Fruit fly (Drosophila melanogaster) whole organism, embryonic: ENCODE measurements around the gene CG15394.

ENCODE experiments used
- Atf3 ChIP-seq: fragments of 200-800 bp; sonication (Bioruptor generic); optimal IDR thresholded peaks from 3 replicates; lab custom pipeline; 2016; ENCODE audit warnings: missing biosample characterization, missing genetic modification characterization
- CG10462 ChIP-seq: fragments of 200-800 bp; sonication (Bioruptor generic); optimal IDR thresholded peaks from 2 replicates; lab custom pipeline; 2016; ENCODE audit warnings: missing biosample characterization, missing genetic modification characterization
- CG10543 ChIP-seq: fragments of 200-800 bp; sonication (Bioruptor generic); optimal IDR thresholded peaks from 3 replicates; lab custom pipeline; 2017; ENCODE audit warnings: missing biosample characterization, mild to moderate bottlenecking, missing genetic modification characterization, moderate library complexity
- CG10959 ChIP-seq: fragments of 200-800 bp; sonication (Bioruptor generic); IDR thresholded peaks from 2 replicates; pipeline ENCODE4 v1.3.6; 2022; ENCODE audit warnings: missing biosample characterization, missing genetic modification characterization
- CG11560 ChIP-seq: fragments of 200-800 bp; sonication (Bioruptor generic); IDR thresholded peaks from 3 replicates; pipeline ENCODE4 v1.3.6; 2022; ENCODE audit warnings: missing biosample characterization, missing genetic modification characterization
- CG13775 ChIP-seq: fragments of 200-800 bp; sonication (Bioruptor generic); optimal IDR thresholded peaks from 3 replicates; lab custom pipeline; 2017; ENCODE audit warnings: missing biosample characterization, mild to moderate bottlenecking, missing genetic modification characterization
- CG17385 ChIP-seq: fragments of 200-800 bp; sonication (Bioruptor generic); optimal IDR thresholded peaks from 3 replicates; lab custom pipeline; 2018; ENCODE audit warnings: missing biosample characterization, mild to moderate bottlenecking, missing genetic modification characterization
- CG1832 ChIP-seq: fragments of 200-800 bp; sonication (Bioruptor generic); optimal IDR thresholded peaks from 2 replicates; lab custom pipeline; 2017; ENCODE audit warnings: missing biosample characterization, mild to moderate bottlenecking, missing genetic modification characterization, inconsistent platforms
- CG18476 ChIP-seq: fragments of 200-800 bp; sonication (Bioruptor generic); optimal IDR thresholded peaks from 2 replicates; lab custom pipeline; 2016; ENCODE audit warnings: missing biosample characterization, mild to moderate bottlenecking, missing genetic modification characterization
- CG2120 ChIP-seq: fragments of 200-800 bp; sonication (Bioruptor generic); optimal IDR thresholded peaks from 3 replicates; lab custom pipeline; 2016; ENCODE audit warnings: missing biosample characterization, missing genetic modification characterization
- CG30403 ChIP-seq: fragments of 200-800 bp; sonication (Bioruptor generic); optimal IDR thresholded peaks from 3 replicates; lab custom pipeline; 2016; ENCODE audit warnings: missing biosample characterization, missing genetic modification characterization
- CG3065 ChIP-seq: fragments of 200-800 bp; sonication (Bioruptor generic); optimal IDR thresholded peaks from 2 replicates; lab custom pipeline; 2016; ENCODE audit warnings: missing biosample characterization, missing genetic modification characterization
- CG31441 ChIP-seq: fragments of 200-800 bp; sonication (Bioruptor generic); IDR thresholded peaks from 2 replicates; pipeline ENCODE4 v1.3.6; 2022; ENCODE audit warnings: missing biosample characterization, missing genetic modification characterization
- CG34224 ChIP-seq: fragments of 200-800 bp; sonication (Bioruptor generic); IDR thresholded peaks from 3 replicates; pipeline ENCODE4 v1.3.6; 2022; ENCODE audit warnings: missing biosample characterization, missing genetic modification characterization; ENCODE audit not compliant: partially characterized antibody
- CG7357 ChIP-seq: fragments of 200-800 bp; sonication (Bioruptor generic); IDR thresholded peaks from 3 replicates; pipeline ENCODE4 v1.3.6; 2022; ENCODE audit warnings: missing biosample characterization, missing genetic modification characterization
- CG7963 ChIP-seq: fragments of 200-800 bp; sonication (Bioruptor generic); IDR thresholded peaks from 3 replicates; pipeline ENCODE4 v1.3.6; 2022; ENCODE audit warnings: missing biosample characterization, missing genetic modification characterization; ENCODE audit not compliant: partially characterized antibody
- Chrac-16 ChIP-seq: fragments of 200-800 bp; sonication (Bioruptor generic); optimal IDR thresholded peaks from 3 replicates; lab custom pipeline; 2016; ENCODE audit warnings: missing biosample characterization, missing genetic modification characterization
- Dad ChIP-seq: fragments of 200-800 bp; sonication (Bioruptor generic); optimal IDR thresholded peaks from 3 replicates; lab custom pipeline; 2016; ENCODE audit warnings: missing biosample characterization, missing genetic modification characterization
- Doc3 ChIP-seq: fragments of 200-800 bp; sonication (Bioruptor generic); IDR thresholded peaks from 3 replicates; pipeline ENCODE4 v1.3.6; 2022; ENCODE audit warnings: missing biosample characterization, missing genetic modification characterization; ENCODE audit not compliant: partially characterized antibody
- ERR ChIP-seq: fragments of 200-800 bp; sonication (Bioruptor generic); optimal IDR thresholded peaks from 2 replicates; lab custom pipeline; 2016; ENCODE audit warnings: missing biosample characterization, missing genetic modification characterization
- Kr ChIP-seq: fragments of 200-800 bp; sonication (Bioruptor generic); optimal IDR thresholded peaks from 2 replicates; lab custom pipeline; 2017; ENCODE audit warnings: missing biosample characterization, mild to moderate bottlenecking, missing genetic modification characterization
- Oaz ChIP-seq: fragments of 200-800 bp; sonication (Bioruptor generic); IDR thresholded peaks from 2 replicates; pipeline ENCODE4 v1.3.6; 2022; ENCODE audit warnings: missing biosample characterization, missing genetic modification characterization
- Optix ChIP-seq: fragments of 200-800 bp; sonication (Bioruptor generic); IDR thresholded peaks from 3 replicates; pipeline ENCODE4 v1.3.6; 2022; ENCODE audit warnings: missing biosample characterization, missing genetic modification characterization
- Side ChIP-seq: fragments of 200-800 bp; sonication (Bioruptor generic); optimal IDR thresholded peaks from 2 replicates; lab custom pipeline; 2016; ENCODE audit warnings: missing biosample characterization, missing genetic modification characterization
- Xrp1 ChIP-seq: fragments of 200-800 bp; sonication (Bioruptor generic); IDR thresholded peaks from 2 replicates; pipeline ENCODE4 v1.3.6; 2022; ENCODE audit warnings: missing biosample characterization, missing genetic modification characterization
- bowl ChIP-seq: fragments of 200-800 bp; sonication (Bioruptor generic); IDR thresholded peaks from 2 replicates; pipeline ENCODE4 v1.3.6; 2022; ENCODE audit warnings: missing biosample characterization, missing genetic modification characterization
- br ChIP-seq: fragments of >200 bp; optimal IDR thresholded peaks from 2 replicates; lab custom pipeline; 2017
- ci ChIP-seq: fragments of 200-800 bp; sonication (Bioruptor generic); IDR thresholded peaks from 3 replicates; pipeline ENCODE4 v1.3.6; 2022; ENCODE audit warnings: missing biosample characterization, missing genetic modification characterization
- eyg ChIP-seq: fragments of 200-800 bp; sonication (Bioruptor generic); optimal IDR thresholded peaks from 3 replicates; lab custom pipeline; 2016; ENCODE audit warnings: missing biosample characterization, missing genetic modification characterization
- gcm ChIP-seq: fragments of 200-800 bp; sonication (Bioruptor generic); optimal IDR thresholded peaks from 2 replicates; lab custom pipeline; 2019; ENCODE audit warnings: missing biosample characterization, mild to moderate bottlenecking, missing genetic modification characterization, moderate library complexity
- gcm2 ChIP-seq: fragments of 200-800 bp; sonication (Bioruptor generic); optimal IDR thresholded peaks from 2 replicates; lab custom pipeline; 2016; ENCODE audit warnings: missing biosample characterization, missing genetic modification characterization
- gfzf ChIP-seq: fragments of 200-800 bp; sonication (Bioruptor generic); optimal IDR thresholded peaks from 2 replicates; lab custom pipeline; 2016; ENCODE audit warnings: missing biosample characterization, mild to moderate bottlenecking, missing genetic modification characterization, moderate library complexity
- grau ChIP-seq: fragments of 200-800 bp; optimal IDR thresholded peaks from 3 replicates; lab custom pipeline; 2019; ENCODE audit warnings: missing biosample characterization, mild to moderate bottlenecking, missing genetic modification characterization, moderate library complexity
- gt ChIP-seq: fragments of 200-800 bp; sonication (Bioruptor generic); IDR thresholded peaks from 2 replicates; pipeline ENCODE4 v1.3.6; 2022; ENCODE audit warnings: missing biosample characterization, missing genetic modification characterization
- luna ChIP-seq: fragments of 200-800 bp; sonication (Bioruptor generic); optimal IDR thresholded peaks from 2 replicates; lab custom pipeline; 2016; ENCODE audit warnings: missing biosample characterization, missing genetic modification characterization
- nmo ChIP-seq: fragments of 200-800 bp; sonication (Bioruptor generic); optimal IDR thresholded peaks from 2 replicates; lab custom pipeline; 2018; ENCODE audit warnings: missing biosample characterization, mild to moderate bottlenecking, missing genetic modification characterization, moderate library complexity
- nom ChIP-seq: fragments of 200-800 bp; sonication (Bioruptor generic); optimal IDR thresholded peaks from 2 replicates; lab custom pipeline; 2017; ENCODE audit warnings: missing biosample characterization, missing genetic modification characterization, mild to moderate bottlenecking, moderate library complexity, missing genetic modification reagents
- oc ChIP-seq: fragments of 200-800 bp; sonication (Bioruptor generic); optimal IDR thresholded peaks from 2 replicates; lab custom pipeline; 2018; ENCODE audit warnings: missing biosample characterization, mild to moderate bottlenecking, missing genetic modification characterization, moderate library complexity
- odd ChIP-seq: fragments of 200-800 bp; sonication (Bioruptor generic); optimal IDR thresholded peaks from 2 replicates; lab custom pipeline; 2017; ENCODE audit warnings: missing biosample characterization, mild to moderate bottlenecking, missing genetic modification characterization
- onecut ChIP-seq: fragments of 200-800 bp; sonication (Bioruptor generic); IDR thresholded peaks from 2 replicates; pipeline ENCODE4 v1.3.6; 2022; ENCODE audit warnings: missing biosample characterization, missing genetic modification characterization
- psq ChIP-seq: fragments of 200-800 bp; sonication (Bioruptor generic); optimal IDR thresholded peaks from 2 replicates; lab custom pipeline; 2017; ENCODE audit warnings: missing biosample characterization, missing genetic modification characterization
- salm ChIP-seq: fragments of 200-800 bp; sonication (Bioruptor generic); optimal IDR thresholded peaks from 2 replicates; lab custom pipeline; 2018; ENCODE audit warnings: missing biosample characterization, mild to moderate bottlenecking, missing genetic modification characterization
- stwl ChIP-seq: fragments of 200-800 bp; sonication (Bioruptor generic); optimal IDR thresholded peaks from 3 replicates; lab custom pipeline; 2018; ENCODE audit warnings: missing biosample characterization, mild to moderate bottlenecking, missing genetic modification characterization, moderate library complexity
- sug ChIP-seq: fragments of 200-800 bp; optimal IDR thresholded peaks from 2 replicates; lab custom pipeline; 2019; ENCODE audit warnings: missing biosample characterization, mild to moderate bottlenecking, missing genetic modification characterization, moderate library complexity
- tna ChIP-seq: fragments of 200-800 bp; sonication (Bioruptor generic); IDR thresholded peaks from 2 replicates; pipeline ENCODE4 v1.3.6; 2022; ENCODE audit warnings: missing biosample characterization, missing genetic modification characterization; ENCODE audit not compliant: partially characterized antibody
- toy ChIP-seq: fragments of 200-800 bp; sonication (Bioruptor generic); IDR thresholded peaks from 2 replicates; pipeline ENCODE4 v1.3.6; 2022; ENCODE audit warnings: missing biosample characterization, missing genetic modification characterization
- tup ChIP-seq: fragments of 200-800 bp; sonication (Bioruptor generic); optimal IDR thresholded peaks from 2 replicates; lab custom pipeline; 2016; ENCODE audit warnings: missing biosample characterization, mild to moderate bottlenecking, missing genetic modification characterization, moderate library complexity
- wdn ChIP-seq: fragments of 200-800 bp; sonication (Bioruptor generic); IDR thresholded peaks from 2 replicates; pipeline ENCODE4 v1.3.6; 2022; ENCODE audit warnings: missing biosample characterization, missing genetic modification characterization
- zf30C ChIP-seq: fragments of 200-800 bp; sonication (Bioruptor generic); optimal IDR thresholded peaks from 3 replicates; lab custom pipeline; 2018; ENCODE audit warnings: missing biosample characterization, mild to moderate bottlenecking, missing genetic modification characterization

The CG15394 gene

DNA sequence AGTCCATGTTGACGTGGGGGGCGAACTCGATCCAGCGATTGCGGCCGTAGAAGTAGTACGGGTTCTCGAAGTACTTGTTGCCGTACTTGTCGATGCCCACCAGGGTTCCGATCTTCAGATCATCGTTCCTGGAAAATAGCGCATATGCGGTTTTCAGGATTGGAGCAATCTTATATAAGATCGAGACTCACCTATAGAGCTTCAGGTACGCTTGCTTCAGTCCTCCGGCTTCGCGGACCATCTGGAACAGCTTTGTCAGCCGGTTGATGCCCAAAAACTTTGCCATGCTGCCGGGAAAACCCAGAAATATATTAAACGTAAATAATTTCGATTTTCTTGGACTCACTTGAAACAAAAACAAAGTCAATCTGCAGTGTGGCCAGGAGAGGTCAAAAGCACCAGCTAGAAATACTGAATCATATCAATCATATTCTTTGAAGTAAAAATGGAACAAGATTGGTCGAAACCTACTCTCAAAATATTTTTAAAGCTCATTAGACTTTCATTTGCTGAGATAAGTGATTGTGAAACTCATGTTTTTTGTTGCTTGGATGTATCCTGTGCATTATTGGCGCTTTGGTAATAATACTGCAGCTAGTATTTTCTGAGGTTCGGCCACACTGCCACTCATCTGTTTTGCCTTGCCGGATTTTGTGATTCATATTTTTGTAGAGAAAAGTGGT, 11.9 kb upstream of the CG15394 start, which contains the start of the genes ND-B17.2 and Arpc5 (continued):
- TF ChIP-seq CG13775 (GFP tag; lab: Kevin White, UChicago) (peak; percentile 29), CG10959 (GFP tag; lab: Robert Waterston, UW) (no peak), tup (GFP tag; lab: Kevin White, UChicago) (no peak), Optix (GFP tag; lab: Robert Waterston, UW) (no peak), CG18476 (GFP tag; lab: Kevin White, UChicago) (peak; percentile 6), psq (GFP tag; lab: Kevin White, UChicago) (no peak), Chrac-16 (GFP tag; lab: Kevin White, UChicago) (no peak), salm (tag; lab: Kevin White, UChicago) (no peak), luna (GFP tag; lab: Kevin White, UChicago) (no peak), CG1832 (GFP tag; lab: Kevin White, UChicago) (no peak), CG2120 (peak; percentile 22), gcm2 (GFP tag; lab: Kevin White, UChicago) (no peak)

DNA sequence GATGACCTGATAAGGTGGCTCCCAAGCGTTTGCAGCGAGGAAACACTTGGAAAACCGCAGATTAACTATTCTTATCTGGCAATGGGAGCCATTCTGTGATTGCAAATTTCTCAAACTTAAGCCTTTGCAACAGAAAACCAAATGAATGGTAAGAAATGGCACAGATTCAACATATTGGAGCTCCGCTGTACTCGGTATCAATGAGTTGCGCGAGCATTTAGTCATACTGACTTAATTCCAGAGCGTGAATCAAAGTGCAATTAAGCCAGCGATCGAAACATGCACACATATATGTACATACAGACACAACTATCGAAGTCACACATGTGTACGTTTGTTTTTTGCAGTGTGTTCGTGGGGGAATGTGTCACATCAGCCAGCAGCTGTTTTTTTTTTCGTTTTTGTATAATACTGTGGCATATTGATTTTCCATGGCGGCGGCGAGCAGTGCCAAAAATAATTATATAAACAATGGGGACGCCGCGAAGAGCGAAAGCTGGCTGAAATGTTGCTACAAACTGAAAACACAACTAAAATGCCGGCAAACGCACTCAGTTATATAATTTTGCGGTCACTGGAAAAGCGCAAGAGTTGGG, 7.1 kb upstream of the CG15394 start:
- TF ChIP-seq Oaz (GFP tag; lab: Robert Waterston, UW) (no peak), toy (GFP tag; lab: Robert Waterston, UW) (no peak), stwl (tag; lab: Kevin White, UChicago) (no peak), CG2120 (no peak), CG30403 (GFP tag; lab: Kevin White, UChicago) (no peak), CG10543 (GFP tag; lab: Kevin White, UChicago) (no peak), grau (tag; lab: Kevin White, UChicago) (peak; percentile 61), CG11560 (tag; lab: Robert Waterston, UW) (no peak), gt (GFP tag; lab: Robert Waterston, UW) (no peak), onecut (peak; percentile 79), eyg (GFP tag; lab: Kevin White, UChicago) (no peak), Kr (GFP tag; lab: Kevin White, UChicago) (no peak), sug (tag; lab: Kevin White, UChicago) (no peak), bowl (GFP tag; lab: Robert Waterston, UW) (no peak), nom (GFP tag; lab: Kevin White, UChicago) (peak; percentile 44), gfzf (no peak), CG31441 (GFP tag; lab: Robert Waterston, UW) (no peak), CG3065 (no peak), CG7357 (GFP tag; lab: Robert Waterston, UW) (no peak), Doc3 (GFP tag; lab: Robert Waterston, UW) (no peak), odd (GFP tag; lab: Kevin White, UChicago) (no peak), Atf3 (GFP tag; lab: Kevin White, UChicago) (no peak), gcm (GFP tag; lab: Kevin White, UChicago) (no peak), Dad (GFP tag; lab: Kevin White, UChicago) (no peak), CG17385 (no peak), Xrp1 (GFP tag; lab: Robert Waterston, UW) (no peak), nmo (GFP tag; lab: Kevin White, UChicago) (no peak), ERR (GFP tag; lab: Kevin White, UChicago) (no peak), ci (GFP tag; lab: Robert Waterston, UW) (no peak), CG10462 (GFP tag; lab: Kevin White, UChicago) (no peak), CG34224 (GFP tag; lab: Robert Waterston, UW) (no peak), CG7963 (GFP tag; lab: Robert Waterston, UW) (no peak), wdn (no peak), oc (tag; lab: Kevin White, UChicago) (no peak), tna (GFP tag; lab: Robert Waterston, UW) (no peak), zf30C (GFP tag; lab: Kevin White, UChicago) (peak; percentile 54), br (no peak), Side (GFP tag; lab: Kevin White, UChicago) (no peak)
